In genomic region chr2L:5505130-5505529, dm6 we compare ENCODE assay signal across 1 fruit fly cellular context.
TF ChIP-seq lines count a peak whose summit lies in the region.

No protein-coding gene starts in this region.

TF ChIP-seq in whole organism, prepupa, 60 proteins besides CTCF, POLR2A, EP300 and RAD21 (continued from another document):
- TF ChIP-seq Hr38 (GFP tag; optimal IDR thresholded peaks at IDR 0.05; lab: Kevin White, UChicago) (no peak), Eip75B (GFP tag; optimal IDR thresholded peaks at IDR 0.05; lab: Kevin White, UChicago) (no peak), Gug (GFP tag; IDR thresholded peaks at IDR 0.05; lab: Robert Waterston, UW) (no peak), CG7368 (GFP tag; optimal IDR thresholded peaks at IDR 0.05; lab: Kevin White, UChicago) (no peak), CG9139 (GFP tag; optimal IDR thresholded peaks at IDR 0.05; lab: Kevin White, UChicago) (no peak), CG8119 (GFP tag; IDR thresholded peaks at IDR 0.05; lab: Robert Waterston, UW) (no peak), pdm3 (GFP tag; optimal IDR thresholded peaks at IDR 0.05; lab: Kevin White, UChicago) (peak; percentile 24), CG3919 (GFP tag; optimal IDR thresholded peaks at IDR 0.05; lab: Kevin White, UChicago) (no peak), fkh (GFP tag; optimal IDR thresholded peaks at IDR 0.05; lab: Kevin White, UChicago) (no peak), Lpt (GFP tag; optimal IDR thresholded peaks at IDR 0.05; lab: Kevin White, UChicago) (no peak), Smox (GFP tag; optimal IDR thresholded peaks at IDR 0.05; lab: Kevin White, UChicago) (peak; percentile 3), ss (GFP tag; optimal IDR thresholded peaks at IDR 0.05; lab: Kevin White, UChicago) (no peak), CG16779 (tag; optimal IDR thresholded peaks at IDR 0.05; lab: Kevin White, UChicago) (no peak), lz (GFP tag; optimal IDR thresholded peaks at IDR 0.05; lab: Kevin White, UChicago) (peak; percentile 21), Sox15 (GFP tag; optimal IDR thresholded peaks at IDR 0.05; lab: Kevin White, UChicago) (no peak), CG32006 (GFP tag; optimal IDR thresholded peaks at IDR 0.05; lab: Kevin White, UChicago) (no peak), CG6808 (GFP tag; optimal IDR thresholded peaks at IDR 0.05; lab: Kevin White, UChicago) (no peak), salr (GFP tag; optimal IDR thresholded peaks at IDR 0.05; lab: Kevin White, UChicago) (no peak), eg (GFP tag; IDR thresholded peaks at IDR 0.05; lab: Robert Waterston, UW) (no peak), esn (GFP tag; optimal IDR thresholded peaks at IDR 0.05; lab: Kevin White, UChicago) (peak; percentile 58), vri (GFP tag; optimal IDR thresholded peaks at IDR 0.05; lab: Kevin White, UChicago) (peak; percentile 34), CG3032 (tag; optimal IDR thresholded peaks at IDR 0.05; lab: Kevin White, UChicago) (no peak), acj6 (GFP tag; optimal IDR thresholded peaks at IDR 0.05; lab: Kevin White, UChicago) (no peak), CG34406 (GFP tag; optimal IDR thresholded peaks at IDR 0.05; lab: Kevin White, UChicago) (no peak), fd85E (GFP tag; optimal IDR thresholded peaks at IDR 0.05; lab: Kevin White, UChicago) (no peak), achi (GFP tag; optimal IDR thresholded peaks at IDR 0.05; lab: Kevin White, UChicago) (no peak), Sox14 (GFP tag; optimal IDR thresholded peaks at IDR 0.05; lab: Kevin White, UChicago) (no peak), Hr39 (GFP tag; optimal IDR thresholded peaks at IDR 0.05; lab: Kevin White, UChicago) (no peak), topi (GFP tag; optimal IDR thresholded peaks at IDR 0.05; lab: Kevin White, UChicago) (peak; percentile 17)
TF ChIP-seq in whole organism, prepupa: peak in this region for 13.
